Worm (Caenorhabditis elegans) whole organism, mixed stage, embryonic: Measurements from ENCODE around the gene F20B6.5.

Experiments used
- bed-3 ChIP-seq: fragments of 200-800 bp; sonication (Bioruptor generic); optimal IDR thresholded peaks from 3 replicates; lab custom pipeline; 2018; ENCODE audit warnings: mild to moderate bottlenecking, missing genetic modification characterization, moderate library complexity, missing compliant biosample characterization
- blmp-1 ChIP-seq: fragments of 150-350 bp; optimal IDR thresholded peaks from 2 replicates; lab custom pipeline; 2014; ENCODE audit warnings: missing biosample characterization, missing genetic modification characterization
- lin-32 ChIP-seq: fragments of 200-800 bp; sonication (Bioruptor generic); optimal IDR thresholded peaks from 2 replicates; lab custom pipeline; 2018; ENCODE audit warnings: mild to moderate bottlenecking, missing genetic modification characterization, missing compliant biosample characterization
- lsy-2 ChIP-seq: fragments of 150-350 bp; optimal IDR thresholded peaks from 2 replicates; lab custom pipeline; 2014; ENCODE audit warnings: missing biosample characterization, missing genetic modification characterization
- mls-2 ChIP-seq: sonication (generic microtip); optimal IDR thresholded peaks from 2 replicates; lab custom pipeline; 2016; ENCODE audit warnings: mild to moderate bottlenecking, missing genetic modification characterization, moderate library complexity, missing compliant biosample characterization
- nhr-12 ChIP-seq: fragments of 150-350 bp; optimal IDR thresholded peaks from 2 replicates; lab custom pipeline; 2014; ENCODE audit warnings: missing biosample characterization, missing genetic modification characterization
- nhr-28 ChIP-seq: fragments of 150-350 bp; optimal IDR thresholded peaks from 2 replicates; lab custom pipeline; 2014; ENCODE audit warnings: missing biosample characterization, missing genetic modification characterization
- nhr-76 ChIP-seq: sonication (generic microtip); optimal IDR thresholded peaks from 2 replicates; lab custom pipeline; 2017; ENCODE audit warnings: missing biosample characterization, missing genetic modification characterization
- pha-4 ChIP-seq: fragments of 150-350 bp; optimal IDR thresholded peaks from 2 replicates; lab custom pipeline; 2018; ENCODE audit warnings: missing biosample characterization, missing genetic modification reagents, missing genetic modification characterization
- snpc-4 ChIP-seq: fragments of 150-350 bp; optimal IDR thresholded peaks from 2 replicates; lab custom pipeline; 2014; ENCODE audit warnings: missing biosample characterization, missing genetic modification characterization
- tbx-8 ChIP-seq: fragments of 200-800 bp; sonication (Bioruptor generic); optimal IDR thresholded peaks from 2 replicates; lab custom pipeline; 2018; ENCODE audit warnings: mild to moderate bottlenecking, missing genetic modification characterization, moderate library complexity, missing compliant biosample characterization
- unc-62 ChIP-seq: fragments of 150-350 bp; optimal IDR thresholded peaks from 2 replicates; lab custom pipeline; 2014; ENCODE audit warnings: missing biosample characterization, missing genetic modification reagents, missing genetic modification characterization
- ztf-11 ChIP-seq: fragments of 150-350 bp; optimal IDR thresholded peaks from 2 replicates; lab custom pipeline; 2014; ENCODE audit warnings: missing biosample characterization, missing genetic modification characterization

DNA sequence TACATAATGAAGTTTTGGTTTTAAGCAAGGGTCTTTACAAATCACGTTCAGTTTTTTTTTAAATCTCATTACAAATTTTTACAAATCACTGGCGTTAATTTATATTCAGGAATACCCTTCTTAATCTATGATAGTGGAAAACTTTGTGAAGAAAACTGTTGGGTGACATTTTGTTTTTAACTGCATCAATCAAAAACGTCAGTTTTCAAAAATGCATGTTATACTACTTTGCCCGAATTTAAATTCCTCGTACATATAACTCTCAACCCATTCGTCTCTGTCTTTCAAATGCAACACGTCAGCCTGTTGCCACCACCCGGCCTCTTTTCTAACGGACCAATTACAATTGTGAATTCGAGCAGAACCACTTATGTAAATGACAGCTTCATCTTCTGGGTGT, 49.2 kb upstream of the F20B6.5 start, which contains the start of gene hlh-13:
- TF ChIP-seq pha-4 (tag; lab: Kevin White, UChicago) (no peak), blmp-1 (tag; lab: Kevin White, UChicago) (no peak), lsy-2 (no peak), mls-2 (no peak), nhr-12 (no peak), lin-32 (GFP tag; lab: Kevin White, UChicago) (no peak), ztf-11 (tag; lab: Kevin White, UChicago) (no peak), tbx-8 (no peak), nhr-28 (tag; lab: Kevin White, UChicago) (no peak), snpc-4 (tag; lab: Kevin White, UChicago) (no peak), nhr-76 (tag; lab: Kevin White, UChicago) (no peak), bed-3 (no peak), unc-62 (no peak)
